Fruit fly (Drosophila melanogaster) whole organism: Measurements from ENCODE around the gene Eip78C.

Experiments
- Dll ChIP-seq: fragments of >200 bp; optimal IDR thresholded peaks from 2 replicates; lab custom pipeline; 2017
- pan ChIP-seq: fragments of >200 bp; optimal IDR thresholded peaks from 2 replicates; lab custom pipeline; 2017

dm6 chr3L:21270480-21270879 lies 44.1 kb downstream of the Eip78C start, which contains the start of gene CG9389:
- no peak for TF ChIP-seq Dll (lab: Kevin White, UChicago)
- no peak for TF ChIP-seq pan (lab: Kevin White, UChicago)
